Fruit fly (Drosophila melanogaster) ovary, adult (tissue): ENCODE data around the gene CG43355.

Source experiments
- CG17801 ChIP-seq: fragments of 200-800 bp; optimal IDR thresholded peaks from 2 replicates; lab custom pipeline; 2019; ENCODE audit warnings: missing biosample characterization, mild to moderate bottlenecking, missing genetic modification characterization, moderate library complexity; ENCODE audit not compliant: partially characterized antibody

Gene CG43355

dm6 chr2L:11484407-11484806 is at the start of gene CG43355, which contains the start of gene sala:
Gene CG43355, plus strand, starts transcription at chr2L:11484707.
Gene sala, plus strand, starts transcription at chr2L:11484707.
- TF ChIP-seq CG17801 (GFP tag; lab: Kevin White, UChicago), result no peak

DNA sequence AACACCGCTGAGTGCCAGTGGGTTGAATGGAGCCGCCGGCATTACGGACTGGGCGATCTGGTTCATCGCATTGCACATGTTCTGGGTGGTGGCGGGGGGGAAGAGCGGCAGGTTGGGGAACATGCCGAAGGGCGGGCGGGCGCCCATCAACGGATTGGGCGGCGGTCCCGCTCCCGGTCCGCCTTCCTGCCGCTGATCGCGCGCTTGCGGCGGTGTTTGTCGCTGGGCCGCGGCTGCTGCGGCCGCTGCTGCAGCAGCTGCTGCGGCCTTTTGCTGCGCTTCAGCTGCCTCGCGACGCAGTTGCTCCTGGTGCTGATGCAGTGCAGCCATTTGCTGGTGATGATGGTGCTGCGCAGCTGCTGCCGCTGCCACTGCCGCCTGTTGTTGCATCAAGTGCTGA is 48.0 kb upstream of the CG43355 start:
- no peak for TF ChIP-seq CG17801 (GFP tag; lab: Kevin White, UChicago)

DNA sequence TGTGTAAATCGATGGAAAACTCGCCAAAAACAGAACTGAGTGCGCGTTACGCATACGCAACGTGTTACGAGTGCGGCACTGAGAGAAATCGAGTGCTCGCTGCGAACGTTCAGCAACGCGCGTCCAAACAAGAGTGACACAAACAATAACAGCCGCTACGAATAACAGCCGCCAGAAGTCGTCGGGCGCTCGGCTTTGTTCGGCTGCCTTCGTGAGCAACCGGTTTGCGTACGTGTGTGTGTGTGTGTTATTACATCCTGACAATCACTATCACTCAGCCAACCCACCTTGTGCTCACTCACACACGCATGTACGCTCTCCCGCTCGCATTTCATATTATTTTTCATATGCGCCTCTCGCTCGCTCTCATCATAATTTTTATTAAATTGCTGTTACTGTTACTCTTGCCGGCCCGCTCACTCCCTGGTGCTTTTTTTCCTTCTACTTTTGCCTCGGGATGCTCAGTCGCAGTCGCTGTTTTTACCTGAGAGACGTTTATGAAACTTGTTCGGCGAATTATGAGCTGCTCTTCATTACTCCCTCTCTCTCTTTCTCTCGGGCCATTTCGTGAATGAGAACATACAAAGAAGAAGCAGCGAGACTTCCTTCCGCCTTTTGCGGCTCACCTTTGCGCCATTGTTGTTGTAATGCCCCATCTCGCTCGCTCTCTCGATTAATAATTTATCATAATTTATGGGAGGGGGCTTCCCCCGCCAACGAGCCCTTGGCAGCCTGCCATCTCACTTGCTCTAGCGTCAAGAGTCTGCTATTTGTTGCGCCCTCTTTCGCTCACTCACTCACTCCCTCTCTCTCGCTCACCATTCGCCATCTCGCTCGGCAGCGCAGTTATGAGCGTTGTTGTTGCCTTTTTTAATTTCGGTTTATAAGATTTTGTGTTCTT is 38.8 kb upstream of the CG43355 start, which contains the start of gene salm:
salm (minus strand) TSS at position 136 of the 901 bp plus-strand sequence.
- TF ChIP-seq CG17801 (GFP tag; lab: Kevin White, UChicago), result no peak

dm6 chr2L:11447641-11448040 is 36.9 kb upstream of the CG43355 start:
- TF ChIP-seq CG17801 (GFP tag; lab: Kevin White, UChicago), result no peak

- TF ChIP-seq CG17801 (GFP tag; lab: Kevin White, UChicago), result no peak
Observed at dm6 chr2L:11452601-11453345, 31.7 kb upstream of the CG43355 start.

- TF ChIP-seq CG17801 (GFP tag; lab: Kevin White, UChicago), result no peak
Observed at dm6 chr2L:11455555-11456128, 28.9 kb upstream of the CG43355 start.

DNA sequence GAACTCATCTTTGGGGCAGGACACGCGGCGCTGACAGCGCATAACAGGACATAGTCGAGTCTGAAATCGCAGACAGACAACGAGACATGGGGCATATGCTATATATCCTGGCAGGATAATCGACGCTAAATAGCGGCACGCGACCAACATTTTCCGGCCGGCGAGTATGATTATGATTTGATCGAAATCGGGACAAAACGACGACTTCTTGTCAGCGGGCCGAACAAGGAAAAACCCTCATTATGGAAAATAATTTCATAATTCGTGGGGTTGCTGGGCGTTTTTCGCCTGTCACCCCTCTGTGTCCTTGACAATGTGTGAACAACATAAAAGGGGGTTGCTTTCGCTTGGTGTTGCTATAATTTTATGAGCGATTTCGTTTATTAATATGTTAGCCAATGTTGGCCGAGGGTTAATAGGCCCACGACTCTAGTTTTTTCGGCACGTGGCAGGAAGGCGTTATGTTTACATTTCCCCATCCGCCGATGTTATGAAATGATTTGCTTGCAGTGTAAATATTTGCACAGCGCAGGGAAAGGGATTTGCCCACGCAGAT is 27.8 kb upstream of the CG43355 start:
- no peak for TF ChIP-seq CG17801 (GFP tag; lab: Kevin White, UChicago)

- TF ChIP-seq CG17801 (GFP tag; lab: Kevin White, UChicago), result no peak
Observed at dm6 chr2L:11468082-11468481, 16.4 kb upstream of the CG43355 start.

dm6 chr2L:11469973-11470372 is 14.5 kb upstream of the CG43355 start:
- TF ChIP-seq CG17801 (GFP tag; lab: Kevin White, UChicago), result no peak

DNA sequence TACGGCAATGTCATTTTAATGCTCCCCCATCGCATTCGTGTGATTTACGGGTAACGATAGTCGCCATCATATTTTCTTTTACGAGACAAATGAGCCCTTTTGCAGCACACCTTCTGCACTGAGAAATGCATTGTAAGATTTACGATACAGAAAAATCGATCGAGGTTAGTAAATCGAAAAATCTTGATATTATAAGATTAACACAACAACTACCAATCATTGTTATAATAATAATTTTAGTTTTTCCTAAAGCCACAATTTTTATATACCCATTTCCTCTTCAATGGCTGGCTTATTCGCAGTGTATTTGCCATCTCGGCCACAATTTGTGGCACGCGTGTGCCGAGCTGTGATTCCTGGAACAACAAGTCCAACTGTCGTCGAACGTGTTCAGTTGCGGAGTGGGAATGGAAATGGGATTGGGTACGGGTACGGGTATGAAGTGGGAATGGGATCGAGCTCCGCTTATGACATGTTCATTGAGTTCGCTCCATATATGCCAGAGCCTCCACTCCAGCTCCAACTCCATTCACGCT is 12.5 kb upstream of the CG43355 start:
- TF ChIP-seq CG17801 (GFP tag; lab: Kevin White, UChicago), result no peak

dm6 chr2L:11474960-11475359 is 9.5 kb upstream of the CG43355 start:
- TF ChIP-seq CG17801 (GFP tag; lab: Kevin White, UChicago), result no peak

dm6 chr2L:11488465-11489037 is 4.0 kb downstream of the CG43355 start:
- TF ChIP-seq CG17801 (GFP tag; lab: Kevin White, UChicago), result no peak

- TF ChIP-seq CG17801 (GFP tag; lab: Kevin White, UChicago), result no peak
Observed at dm6 chr2L:11493933-11494332, 9.4 kb downstream of the CG43355 start.

DNA sequence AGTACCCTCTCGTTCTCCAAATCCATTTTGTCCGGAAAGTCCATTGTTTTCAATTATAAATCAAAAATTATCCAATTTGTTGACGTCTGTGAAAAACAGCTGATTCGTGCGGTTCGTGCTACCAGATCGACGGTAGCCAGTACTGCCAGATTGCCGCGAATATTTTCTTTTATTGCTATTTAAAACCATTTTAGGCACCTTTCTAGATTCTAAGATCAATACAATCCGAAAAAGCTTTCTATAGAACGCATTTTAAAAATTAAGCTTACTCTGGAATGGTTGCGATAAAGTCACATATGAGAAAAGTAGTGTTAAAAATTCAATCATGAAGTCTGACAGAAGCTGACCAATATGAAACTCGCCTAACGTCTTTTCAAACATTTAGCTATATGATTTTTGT is 14.3 kb downstream of the CG43355 start, which contains the start of gene Cog8:
Cog8 (minus strand) TSS at position 110 of the 400 bp plus-strand sequence.
- TF ChIP-seq CG17801 (GFP tag; lab: Kevin White, UChicago), result no peak
